Worm (Caenorhabditis elegans): ENCODE results near the gene K06H6.1.

DNA sequence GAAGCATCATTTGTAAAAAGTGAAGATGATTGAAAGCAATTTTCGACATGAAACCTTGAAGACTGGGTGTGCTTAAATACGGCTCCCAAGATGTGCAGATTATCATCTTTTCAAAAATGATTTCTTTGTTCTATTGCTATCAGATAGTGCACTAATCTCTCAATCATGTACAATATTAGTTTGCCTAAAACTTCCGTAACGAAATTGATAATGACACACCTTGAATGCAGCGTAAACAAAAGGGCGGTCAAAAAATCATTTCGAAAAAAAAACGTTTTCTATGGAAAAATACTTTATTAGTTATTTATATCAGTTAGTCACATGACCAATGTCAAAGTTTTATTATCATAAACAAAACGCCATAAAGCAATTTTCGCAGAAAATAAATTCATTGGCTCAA is 35.0 kb downstream of the K06H6.1 start, which contains the start of gene F48G7.5:
- no peak for TF ChIP-seq F13C5.2 (tag; optimal IDR thresholded peaks at IDR 0.05)
- no peak for TF ChIP-seq ceh-36 (tag; optimal IDR thresholded peaks at IDR 0.05)
- no peak for TF ChIP-seq scrt-1 (GFP tag; IDR thresholded peaks at IDR 0.05)
- TF ChIP-seq tbx-37 (GFP tag; conservative IDR thresholded peaks at IDR 0.05) = no peak
- no peak for TF ChIP-seq B0310.2 (tag; optimal IDR thresholded peaks at IDR 0.05)
